Worm (Caenorhabditis elegans) whole organism, L2 larva: ENCODE measurements around the gene T06D8.10.

ENCODE experiments used
- C34F6.9 ChIP-seq: fragments of 150-350 bp; optimal IDR thresholded peaks from 2 replicates; lab custom pipeline; 2014; ENCODE audit warnings: missing biosample characterization, missing genetic modification characterization
- F13H6.1 ChIP-seq: sonication (generic microtip); optimal IDR thresholded peaks from 2 replicates; lab custom pipeline; 2016; ENCODE audit warnings: missing genetic modification characterization, missing compliant biosample characterization
- Y55F3AM.14 ChIP-seq: fragments of 200-800 bp; sonication (Bioruptor generic); optimal IDR thresholded peaks from 2 replicates; lab custom pipeline; 2018; ENCODE audit warnings: mild to moderate bottlenecking, missing genetic modification characterization, missing compliant biosample characterization
- alr-1 ChIP-seq: fragments of 150-350 bp; optimal IDR thresholded peaks from 2 replicates; lab custom pipeline; 2014; ENCODE audit warnings: missing biosample characterization, missing genetic modification characterization
- aly-2 ChIP-seq: fragments of 150-350 bp; optimal IDR thresholded peaks from 2 replicates; lab custom pipeline; 2014; ENCODE audit warnings: missing biosample characterization, missing genetic modification characterization
- ama-1 ChIP-seq: fragments of 150-350 bp; optimal IDR thresholded peaks from 2 replicates; lab custom pipeline; 2018; ENCODE audit warnings: inconsistent platforms
- blmp-1 ChIP-seq: sonication (generic microtip); optimal IDR thresholded peaks from 2 replicates; lab custom pipeline; 2017; ENCODE audit warnings: missing genetic modification characterization, mild to moderate bottlenecking, missing compliant biosample characterization, antibody characterized with exemption, moderate library complexity; ENCODE audit not compliant: insufficient read depth
- ceh-16 ChIP-seq: fragments of 150-350 bp; optimal IDR thresholded peaks from 2 replicates; lab custom pipeline; 2014; ENCODE audit warnings: missing biosample characterization, missing genetic modification characterization
- ceh-82 ChIP-seq: fragments of 150-350 bp; optimal IDR thresholded peaks from 2 replicates; lab custom pipeline; 2014; ENCODE audit warnings: missing biosample characterization, missing genetic modification characterization
- crh-2 ChIP-seq: sonication (generic microtip); optimal IDR thresholded peaks from 2 replicates; lab custom pipeline; 2017; ENCODE audit warnings: missing biosample characterization, missing genetic modification characterization
- dmd-4 ChIP-seq: sonication (generic microtip); optimal IDR thresholded peaks from 2 replicates; lab custom pipeline; 2017; ENCODE audit warnings: missing biosample characterization, missing genetic modification characterization
- fos-1 ChIP-seq: fragments of 150-350 bp; optimal IDR thresholded peaks from 2 replicates; lab custom pipeline; 2014; ENCODE audit warnings: missing biosample characterization, missing genetic modification characterization
- gmeb-1 ChIP-seq: fragments of 150-350 bp; optimal IDR thresholded peaks from 2 replicates; lab custom pipeline; 2014; ENCODE audit warnings: missing biosample characterization, missing genetic modification characterization
- lin-11 ChIP-seq: fragments of 150-350 bp; sonication (generic microtip); optimal IDR thresholded peaks from 2 replicates; lab custom pipeline; 2014; ENCODE audit warnings: missing biosample characterization, missing genetic modification characterization, inconsistent platforms, mixed read lengths
- lin-13 ChIP-seq: fragments of 150-350 bp; optimal IDR thresholded peaks from 2 replicates; lab custom pipeline; 2014; ENCODE audit warnings: missing biosample characterization, missing genetic modification reagents, missing genetic modification characterization
- lin-39 ChIP-seq: fragments of 150-350 bp; optimal IDR thresholded peaks from 2 replicates; lab custom pipeline; 2014; ENCODE audit warnings: missing biosample characterization, missing genetic modification reagents, missing genetic modification characterization
- lsy-2 ChIP-seq, 2 experiments: fragments of 150-350 bp in 1 of 2; sonication (generic microtip) in 1 of 2; optimal IDR thresholded peaks; 2 replicates each; lab custom pipeline; 2014 to 2017; ENCODE audit warnings: missing biosample characterization in 2 of 2, missing genetic modification characterization in 2 of 2
- mab-5 ChIP-seq: fragments of 150-350 bp; optimal IDR thresholded peaks from 2 replicates; lab custom pipeline; 2014; ENCODE audit warnings: missing biosample characterization, missing genetic modification characterization
- mbf-1 ChIP-seq: sonication (generic microtip); optimal IDR thresholded peaks from 2 replicates; lab custom pipeline; 2017; ENCODE audit warnings: missing biosample characterization, missing genetic modification characterization
- mdl-1 ChIP-seq, 2 experiments: fragments of 150-350 bp in 1 of 2; sonication (generic microtip) in 1 of 2; optimal IDR thresholded peaks; 2 replicates each; lab custom pipeline; 2017; ENCODE audit warnings: missing biosample characterization in 2 of 2, missing genetic modification characterization in 2 of 2
- nhr-10 ChIP-seq: sonication (generic microtip); optimal IDR thresholded peaks from 2 replicates; lab custom pipeline; 2017; ENCODE audit warnings: missing biosample characterization, missing genetic modification characterization
- nhr-129 ChIP-seq: fragments of 150-350 bp; optimal IDR thresholded peaks from 2 replicates; lab custom pipeline; 2014; ENCODE audit warnings: missing biosample characterization, missing genetic modification characterization
- nhr-21 ChIP-seq: fragments of 150-350 bp; optimal IDR thresholded peaks from 2 replicates; lab custom pipeline; 2014; ENCODE audit warnings: missing biosample characterization, missing genetic modification characterization
- nhr-23 ChIP-seq: fragments of 150-350 bp; optimal IDR thresholded peaks from 2 replicates; lab custom pipeline; 2014; ENCODE audit warnings: missing biosample characterization, missing genetic modification reagents, missing genetic modification characterization
- nhr-25 ChIP-seq: fragments of 150-350 bp; sonication (generic microtip); optimal IDR thresholded peaks from 3 replicates; lab custom pipeline; 2014; ENCODE audit warnings: missing biosample characterization, missing genetic modification characterization
- nhr-6 ChIP-seq: fragments of 150-350 bp; optimal IDR thresholded peaks from 2 replicates; lab custom pipeline; 2014; ENCODE audit warnings: missing biosample characterization, missing genetic modification characterization
- nhr-77 ChIP-seq: fragments of 150-350 bp; optimal IDR thresholded peaks from 2 replicates; lab custom pipeline; 2014; ENCODE audit warnings: missing biosample characterization, missing genetic modification characterization
- peb-1 ChIP-seq: fragments of 150-350 bp; optimal IDR thresholded peaks from 2 replicates; lab custom pipeline; 2014; ENCODE audit warnings: missing biosample characterization, missing genetic modification characterization
- sem-4 ChIP-seq: fragments of 150-350 bp; optimal IDR thresholded peaks from 2 replicates; lab custom pipeline; 2014; ENCODE audit warnings: missing biosample characterization, missing genetic modification reagents, missing genetic modification characterization
- sma-3 ChIP-seq: sonication (generic microtip); optimal IDR thresholded peaks from 2 replicates; lab custom pipeline; 2016; ENCODE audit warnings: missing genetic modification reagents, missing genetic modification characterization, missing compliant biosample characterization
- sma-9 ChIP-seq, 2 experiments: fragments of 150-350 bp in 1 of 2; sonication (generic microtip) in 1 of 2; optimal IDR thresholded peaks; 2 replicates each; lab custom pipeline; 2014 to 2016; ENCODE audit warnings: missing genetic modification characterization in 2 of 2, mild to moderate bottlenecking in 1 of 2, missing biosample characterization in 1 of 2, missing compliant biosample characterization in 1 of 2, missing genetic modification reagents in 1 of 2, moderate library complexity in 1 of 2
- snpc-4 ChIP-seq: fragments of 150-350 bp; optimal IDR thresholded peaks from 2 replicates; lab custom pipeline; 2014; ENCODE audit warnings: missing biosample characterization, missing genetic modification characterization
- unc-39 ChIP-seq: fragments of 150-350 bp; optimal IDR thresholded peaks from 2 replicates; lab custom pipeline; 2014; ENCODE audit warnings: missing biosample characterization, missing genetic modification characterization
- unc-55 ChIP-seq: fragments of 150-350 bp; sonication (generic microtip); optimal IDR thresholded peaks from 3 replicates; lab custom pipeline; 2014; ENCODE audit warnings: missing biosample characterization, missing genetic modification reagents, missing genetic modification characterization
- unc-62 ChIP-seq: fragments of 150-350 bp; optimal IDR thresholded peaks from 2 replicates; lab custom pipeline; 2014; ENCODE audit warnings: missing biosample characterization, missing genetic modification reagents, missing genetic modification characterization
- zag-1 ChIP-seq: fragments of 150-350 bp; optimal IDR thresholded peaks from 2 replicates; lab custom pipeline; 2014; ENCODE audit warnings: missing biosample characterization, missing genetic modification characterization
- ztf-1 ChIP-seq: fragments of 200-800 bp; sonication (Bioruptor generic); conservative IDR thresholded peaks from 2 replicates; pipeline ENCODE4 v1.3.6; 2022; ENCODE audit warnings: missing genetic modification characterization, missing compliant biosample characterization
- ztf-4 ChIP-seq: fragments of 150-350 bp; optimal IDR thresholded peaks from 2 replicates; lab custom pipeline; 2014; ENCODE audit warnings: missing biosample characterization, missing genetic modification characterization

The T06D8.10 gene

ce11 chrII:11238869-11239647 is 8.3 kb downstream of the T06D8.10 start, which contains the start of the genes rpn-9 and T06D8.9 (continued):
- TF ChIP-seq sma-9 (GFP tag; optimal IDR thresholded peaks at IDR 0.05; lab: Kevin White, UChicago) (peak; percentile 66), sma-9 (tag; optimal IDR thresholded peaks at IDR 0.05; lab: Kevin White, UChicago) (no peak), ceh-82 (tag; lab: Kevin White, UChicago) (no peak), unc-39 (no peak), lsy-2 (tag; optimal IDR thresholded peaks at IDR 0.05; lab: Kevin White, UChicago) (peak; percentile 69 to 92)

DNA sequence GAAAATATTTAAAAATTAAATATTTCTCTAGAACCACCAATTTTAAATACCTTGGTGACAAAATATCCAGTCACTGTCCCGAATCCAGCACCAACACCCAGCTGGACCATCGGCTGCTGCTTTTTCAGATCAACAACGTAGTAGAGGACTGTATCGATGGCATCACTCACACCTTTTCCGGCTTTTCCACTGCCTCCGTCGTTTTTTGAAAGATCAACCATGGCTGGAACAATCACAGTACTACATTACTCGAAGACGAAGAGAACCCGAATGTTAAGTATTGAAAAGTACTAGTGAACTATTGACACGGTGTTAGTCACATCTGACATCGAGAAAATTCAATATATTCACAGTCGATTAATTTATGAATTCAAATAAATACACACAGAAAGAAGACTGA is 10.2 kb downstream of the T06D8.10 start, which contains the start of gene fndc-1:
Gene fndc-1, minus strand, starts transcription at position 227 of the 400 bp plus-strand sequence.
- TF ChIP-seq fos-1 (tag; lab: Kevin White, UChicago), result no peak
- TF ChIP-seq C34F6.9 (tag; lab: Kevin White, UChicago), result no peak
- no peak for TF ChIP-seq ama-1 (lab: Kevin White, UChicago)

ce11 chrII:11236274-11236673 is 11.0 kb downstream of the T06D8.10 start, which contains the start of gene cchl-1:
cchl-1 (minus strand) TSS chrII:11236387.
- TF ChIP-seq alr-1 (tag; lab: Kevin White, UChicago) (no peak), ama-1 (lab: Kevin White, UChicago) (peak; percentile 48), C34F6.9 (tag; lab: Kevin White, UChicago) (peak; percentile 38), nhr-129 (peak; percentile 53), lsy-2 (tag; optimal IDR thresholded peaks at IDR 0.05; lab: Kevin White, UChicago) (peak in 1 of 2 experiments; percentile 26), unc-55 (GFP tag; lab: Kevin White, UChicago) (peak; percentile 15), snpc-4 (no peak)

- TF ChIP-seq ama-1 (lab: Kevin White, UChicago) (no peak), unc-39 (no peak), lsy-2 (tag; optimal IDR thresholded peaks at IDR 0.05; lab: Kevin White, UChicago) (no peak), ceh-82 (tag; lab: Kevin White, UChicago) (no peak)
Observed at ce11 chrII:11234751-11235150, 12.6 kb downstream of the T06D8.10 start, which contains the start of gene cox-15. cox-15 (minus strand) TSS chrII:11234952.

- TF ChIP-seq mab-5, result no peak
- TF ChIP-seq nhr-6 (tag; lab: Kevin White, UChicago), result no peak
- no peak for TF ChIP-seq nhr-25
- no peak for TF ChIP-seq sem-4 (tag; lab: Kevin White, UChicago)
- no peak for TF ChIP-seq dmd-4 (tag; lab: Kevin White, UChicago)
- no peak for TF ChIP-seq lin-11 (tag; lab: Kevin White, UChicago)
- TF ChIP-seq crh-2 (tag; lab: Kevin White, UChicago), result no peak
- no peak for TF ChIP-seq ceh-82 (tag; lab: Kevin White, UChicago)
- no peak for TF ChIP-seq peb-1 (tag; lab: Kevin White, UChicago)
- no peak for TF ChIP-seq Y55F3AM.14 (GFP tag; lab: Kevin White, UChicago)
- no peak for TF ChIP-seq aly-2 (tag; lab: Kevin White, UChicago)
Observed at ce11 chrII:11226379-11226778, 20.9 kb downstream of the T06D8.10 start, which contains the start of gene T06D8.2. T06D8.2 (plus strand) TSS chrII:11226679.

DNA sequence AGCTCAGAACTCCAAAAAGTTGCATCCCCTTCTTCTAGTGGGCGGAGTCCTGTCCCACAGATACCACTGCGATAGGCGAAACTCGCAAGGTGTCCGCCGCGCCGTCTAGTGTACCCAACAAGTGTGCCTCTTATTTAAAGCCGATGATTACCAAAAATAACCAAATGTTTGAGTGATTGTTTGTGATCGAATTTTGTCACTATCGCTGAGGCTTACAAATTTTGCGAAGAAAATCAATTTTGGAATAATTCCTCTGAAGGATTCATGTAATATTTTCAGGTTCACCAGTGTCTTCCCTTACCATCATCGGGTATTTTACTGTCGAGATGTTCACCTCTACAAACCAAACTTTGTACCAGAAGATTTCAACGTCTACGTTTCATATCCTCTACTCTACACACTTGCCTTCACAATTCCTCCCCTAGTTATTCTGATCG is 23.3 kb downstream of the T06D8.10 start:
- TF ChIP-seq lin-39 (tag; lab: Kevin White, UChicago) (no peak), nhr-23 (tag; lab: Kevin White, UChicago) (no peak), sem-4 (tag; lab: Kevin White, UChicago) (no peak), nhr-21 (tag; lab: Kevin White, UChicago) (peak; percentile 83), mbf-1 (tag; lab: Kevin White, UChicago) (no peak), F13H6.1 (tag; lab: Kevin White, UChicago) (peak; percentile 59), sma-9 (GFP tag; optimal IDR thresholded peaks at IDR 0.05; lab: Kevin White, UChicago) (peak; percentile 86), sma-9 (tag; optimal IDR thresholded peaks at IDR 0.05; lab: Kevin White, UChicago) (no peak), unc-39 (no peak), snpc-4 (peak; percentile 99), lin-13 (GFP tag; lab: Kevin White, UChicago) (peak; percentile 43), mdl-1 (tag; optimal IDR thresholded peaks at IDR 0.05; lab: Kevin White, UChicago) (no peak), zag-1 (peak; percentile 44), nhr-129 (peak; percentile 46), C34F6.9 (tag; lab: Kevin White, UChicago) (no peak), blmp-1 (peak; percentile 24), ztf-1 (GFP tag; lab: Robert Waterston, UW) (no peak), unc-62 (GFP tag; lab: Kevin White, UChicago) (no peak), nhr-10 (tag; lab: Kevin White, UChicago) (peak; percentile 31), mab-5 (peak; percentile 42), Y55F3AM.14 (GFP tag; lab: Kevin White, UChicago) (peak; percentile 58), aly-2 (tag; lab: Kevin White, UChicago) (no peak), ceh-16 (peak; percentile 66), lsy-2 (tag; optimal IDR thresholded peaks at IDR 0.05; lab: Kevin White, UChicago) (peak; percentile 60 to 74), gmeb-1 (peak; percentile 82), nhr-77 (tag; lab: Kevin White, UChicago) (peak; percentile 58), sma-3 (GFP tag; lab: Kevin White, UChicago) (peak; percentile 86), fos-1 (tag; lab: Kevin White, UChicago) (peak; percentile 86), ztf-4 (tag; lab: Kevin White, UChicago) (no peak)
